Worm (Caenorhabditis elegans): Measurements from ENCODE around the gene Y116A8C.43.

The Y116A8C.43 gene

ce11 chrIV:17118585-17118984, 29.9 kb downstream of the Y116A8C.43 start, which contains the start of gene uaf-2:
Gene uaf-2, minus strand, starts transcription at chrIV:17118767.
- TF ChIP-seq madf-3 (GFP tag; IDR thresholded peaks at IDR 0.05) (peak; percentile 88), mcd-1 (GFP tag; IDR thresholded peaks at IDR 0.05) (0 out of 2 replicates have a peak, but pooled peaks have one; percentile 7), attf-5 (GFP tag; optimal IDR thresholded peaks at IDR 0.05) (peak; percentile 56), ceh-100 (GFP tag; IDR thresholded peaks at IDR 0.05) (peak; percentile 63), ceh-79 (tag; optimal IDR thresholded peaks at IDR 0.05) (no peak), snpc-4 (GFP tag; optimal IDR thresholded peaks at IDR 0.05) (no peak), snpc-4 (tag; optimal IDR thresholded peaks at IDR 0.05) (peak in 3 of 4 experiments; percentile 14 to 45 (median 24)), sea-2 (GFP tag; IDR thresholded peaks at IDR 0.05) (no peak), Y53F4B.3 (GFP tag; IDR thresholded peaks at IDR 0.05) (no peak), F33H1.4 (GFP tag; IDR thresholded peaks at IDR 0.05) (no peak), hmg-20 (GFP tag; IDR thresholded peaks at IDR 0.05) (no peak), ceh-91 (GFP tag; IDR thresholded peaks at IDR 0.05) (no peak), zim-3 (tag; optimal IDR thresholded peaks at IDR 0.05) (no peak), snpc-3.4 (tag; optimal IDR thresholded peaks at IDR 0.05) (peak; percentile 1), ztf-3 (GFP tag; optimal IDR thresholded peaks at IDR 0.05) (no peak), ets-4 (GFP tag; optimal IDR thresholded peaks at IDR 0.05) (no peak), athp-1 (tag; optimal IDR thresholded peaks at IDR 0.05) (no peak), D2030.7 (GFP tag; IDR thresholded peaks at IDR 0.05) (0 out of 2 replicates have a peak, but pooled peaks have one; percentile 10), unc-130 (GFP tag; optimal IDR thresholded peaks at IDR 0.05) (no peak), K11D2.4 (GFP tag; IDR thresholded peaks at IDR 0.05) (no peak), attf-3 (GFP tag; conservative IDR thresholded peaks at IDR 0.05) (no peak), F49E8.2 (tag; optimal IDR thresholded peaks at IDR 0.05; ENCODE audit: insufficient read depth) (no peak), lin-26 (GFP tag; IDR thresholded peaks at IDR 0.05) (no peak), xnd-1 (tag; optimal IDR thresholded peaks at IDR 0.05) (no peak), hmg-1.2 (GFP tag; IDR thresholded peaks at IDR 0.05) (0 out of 2 replicates have a peak, but pooled peaks have one; percentile 21), aptf-2 (GFP tag; conservative IDR thresholded peaks at IDR 0.05) (no peak), Y56A3A.18 (GFP tag; IDR thresholded peaks at IDR 0.05) (no peak), pbrm-1 (GFP tag; IDR thresholded peaks at IDR 0.05) (no peak), snpc-1.3 (tag; optimal IDR thresholded peaks at IDR 0.05; ENCODE audit: insufficient read depth) (peak; percentile 4), cebp-1 (GFP tag; IDR thresholded peaks at IDR 0.05) (no peak), cebp-1 (tag; optimal IDR thresholded peaks at IDR 0.05) (no peak), lin-54 (GFP tag; optimal IDR thresholded peaks at IDR 0.05) (no peak), bed-1 (GFP tag; IDR thresholded peaks at IDR 0.05) (no peak), die-1 (tag; optimal IDR thresholded peaks at IDR 0.05) (no peak), nhr-179 (tag; optimal IDR thresholded peaks at IDR 0.05) (no peak), Y95B8A.8 (GFP tag; IDR thresholded peaks at IDR 0.05) (no peak), gei-17 (GFP tag; optimal IDR thresholded peaks at IDR 0.05) (no peak), Y67H2A.10 (GFP tag; conservative IDR thresholded peaks at IDR 0.05) (no peak), nfya-1 (tag; optimal IDR thresholded peaks at IDR 0.05; ENCODE audit: borderline replicate concordance, insufficient read depth) (no peak), ztf-28 (GFP tag; IDR thresholded peaks at IDR 0.05) (no peak), F23B12.7 (tag; optimal IDR thresholded peaks at IDR 0.05; ENCODE audit: insufficient read depth) (peak; percentile 38), egl-18 (GFP tag; IDR thresholded peaks at IDR 0.05) (no peak), nhr-120 (GFP tag; IDR thresholded peaks at IDR 0.05) (no peak), let-526 (GFP tag; IDR thresholded peaks at IDR 0.05) (no peak), ztf-26 (tag; optimal IDR thresholded peaks at IDR 0.05) (no peak), efl-1 (GFP tag; optimal IDR thresholded peaks at IDR 0.05) (no peak), snpc-1.1 (tag; optimal IDR thresholded peaks at IDR 0.05; ENCODE audit: insufficient read depth) (no peak), lir-1 (GFP tag; conservative IDR thresholded peaks at IDR 0.05) (no peak), mel-28 (tag; optimal IDR thresholded peaks at IDR 0.05; ENCODE audit: borderline replicate concordance) (no peak)

Data from whole organism, young adult.